Worm (Caenorhabditis elegans): ENCODE results near the gene irld-57.

DNA sequence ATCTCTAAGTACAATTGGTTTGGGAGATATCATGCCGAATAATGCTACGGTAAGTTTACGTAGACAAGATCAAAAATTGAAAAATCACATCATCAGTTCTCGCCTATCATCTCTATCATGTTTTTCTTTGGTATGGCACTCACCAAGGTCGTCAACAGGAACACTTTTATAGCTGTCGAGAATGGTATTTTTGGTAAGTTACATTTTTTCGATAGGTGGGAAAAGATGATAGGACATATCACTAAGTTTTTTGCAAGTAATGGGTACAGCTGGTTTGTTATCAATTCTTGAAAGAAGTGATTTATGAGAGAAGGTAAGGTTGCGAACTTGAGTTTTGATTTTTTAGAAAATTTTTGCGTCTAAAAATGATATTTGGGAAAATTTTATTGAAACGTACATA, 18.5 kb downstream of the irld-57 start:
- no peak for TF ChIP-seq K02D7.2 (tag; optimal IDR thresholded peaks at IDR 0.05)
- no peak for TF ChIP-seq elt-2 (tag; optimal IDR thresholded peaks at IDR 0.05)
- no peak for TF ChIP-seq eyg-1 (tag; optimal IDR thresholded peaks at IDR 0.05)
- no peak for TF ChIP-seq rnt-1 (tag; optimal IDR thresholded peaks at IDR 0.05)
- TF ChIP-seq lim-6 (tag; optimal IDR thresholded peaks at IDR 0.05) = no peak
- TF ChIP-seq pha-4 (tag; optimal IDR thresholded peaks at IDR 0.05) = no peak
- TF ChIP-seq nhr-11 (tag; optimal IDR thresholded peaks at IDR 0.05) = no peak
- no peak for TF ChIP-seq odd-2 (tag; optimal IDR thresholded peaks at IDR 0.05)
- TF ChIP-seq ceh-30 (tag; optimal IDR thresholded peaks at IDR 0.05) = no peak

Measured in whole organism, late embryonic.